Worm (Caenorhabditis elegans) whole organism, young adult: Measurements from ENCODE around the gene ugt-9.

Experiments used
- B0336.3 ChIP-seq: fragments of 200-800 bp; sonication (Bioruptor generic); IDR thresholded peaks from 2 replicates; pipeline ENCODE4 v1.3.6; 2022; ENCODE audit warnings: missing genetic modification characterization, missing compliant biosample characterization
- D2030.7 ChIP-seq: fragments of 200-800 bp; sonication (Bioruptor generic); IDR thresholded peaks from 2 replicates; pipeline ENCODE4 v1.3.6; 2022; ENCODE audit warnings: missing genetic modification reagents, missing genetic modification characterization, missing compliant biosample characterization
- F37B4.10 ChIP-seq: fragments of 200-800 bp; sonication (Bioruptor generic); IDR thresholded peaks from 2 replicates; pipeline ENCODE4 v1.3.6; 2022; ENCODE audit warnings: missing genetic modification characterization, missing compliant biosample characterization
- K11D2.4 ChIP-seq: fragments of 200-800 bp; sonication (Bioruptor generic); IDR thresholded peaks from 2 replicates; pipeline ENCODE4 v1.3.6; 2022; ENCODE audit warnings: missing genetic modification reagents, missing genetic modification characterization, missing compliant biosample characterization
- T26A5.8 ChIP-seq: sonication (generic microtip); optimal IDR thresholded peaks from 2 replicates; lab custom pipeline; 2016; ENCODE audit warnings: missing genetic modification characterization, missing compliant biosample characterization
- Y53F4B.3 ChIP-seq: fragments of 200-800 bp; sonication (Bioruptor generic); IDR thresholded peaks from 2 replicates; pipeline ENCODE4 v1.3.6; 2022; ENCODE audit warnings: missing genetic modification reagents, missing genetic modification characterization, missing compliant biosample characterization
- ZK185.1 ChIP-seq: sonication (generic microtip); optimal IDR thresholded peaks from 2 replicates; lab custom pipeline; 2016; ENCODE audit warnings: mild to moderate bottlenecking, missing genetic modification characterization, missing compliant biosample characterization; ENCODE audit not compliant: poor library complexity, severe bottlenecking
- aptf-2 ChIP-seq: fragments of 200-800 bp; sonication (Bioruptor generic); conservative IDR thresholded peaks from 2 replicates; pipeline ENCODE4 v1.3.6; 2022; ENCODE audit warnings: missing genetic modification reagents, missing genetic modification characterization, missing compliant biosample characterization
- bed-1 ChIP-seq: fragments of 200-800 bp; sonication (Bioruptor generic); IDR thresholded peaks from 2 replicates; pipeline ENCODE4 v1.3.6; 2022; ENCODE audit warnings: missing genetic modification reagents, missing genetic modification characterization, missing compliant biosample characterization
- ccch-3 ChIP-seq: fragments of 200-800 bp; sonication (Bioruptor generic); optimal IDR thresholded peaks from 2 replicates; lab custom pipeline; 2018; ENCODE audit warnings: mild to moderate bottlenecking, missing genetic modification characterization, missing compliant biosample characterization
- ceh-91 ChIP-seq: fragments of 200-800 bp; sonication (Bioruptor generic); IDR thresholded peaks from 2 replicates; pipeline ENCODE4 v1.3.6; 2022; ENCODE audit warnings: missing genetic modification reagents, missing genetic modification characterization, missing compliant biosample characterization
- dpff-1 ChIP-seq: sonication (generic microtip); optimal IDR thresholded peaks from 2 replicates; lab custom pipeline; 2017; ENCODE audit warnings: mild to moderate bottlenecking, missing genetic modification characterization, missing compliant biosample characterization
- dpl-1 ChIP-seq: fragments of 150-350 bp; optimal IDR thresholded peaks from 2 replicates; lab custom pipeline; 2014; ENCODE audit warnings: missing biosample characterization, missing genetic modification reagents, missing genetic modification characterization
- lag-1 ChIP-seq: fragments of 200-800 bp; sonication (Bioruptor generic); IDR thresholded peaks from 2 replicates; pipeline ENCODE4 v1.3.6; 2022; ENCODE audit warnings: missing genetic modification reagents, missing genetic modification characterization, missing compliant biosample characterization
- let-526 ChIP-seq: fragments of 200-800 bp; sonication (Bioruptor generic); IDR thresholded peaks from 2 replicates; pipeline ENCODE4 v1.3.6; 2022; ENCODE audit warnings: missing genetic modification reagents, missing genetic modification characterization, missing compliant biosample characterization
- lin-26 ChIP-seq: fragments of 200-800 bp; sonication (Bioruptor generic); IDR thresholded peaks from 2 replicates; pipeline ENCODE4 v1.3.6; 2022; ENCODE audit warnings: missing genetic modification reagents, missing genetic modification characterization, missing compliant biosample characterization
- lin-35 ChIP-seq, 3 experiments: fragments of 150-350 bp in 2 of 3; sonication (generic microtip) in 1 of 3; optimal IDR thresholded peaks; 2 replicates each; lab custom pipeline; 2014 to 2018; ENCODE audit warnings: missing biosample characterization in 3 of 3, missing genetic modification characterization in 3 of 3, missing genetic modification reagents in 3 of 3
- lsl-1 ChIP-seq: fragments of 200-800 bp; sonication (Bioruptor generic); optimal IDR thresholded peaks from 2 replicates; lab custom pipeline; 2018; ENCODE audit warnings: mild to moderate bottlenecking, missing genetic modification characterization, moderate library complexity, missing compliant biosample characterization
- madf-6 ChIP-seq: fragments of 200-800 bp; sonication (Bioruptor generic); IDR thresholded peaks from 2 replicates; pipeline ENCODE4 v1.3.6; 2022; ENCODE audit warnings: missing genetic modification reagents, missing genetic modification characterization, missing compliant biosample characterization
- mes-4 ChIP-seq: sonication (generic microtip); optimal IDR thresholded peaks from 2 replicates; lab custom pipeline; 2016; ENCODE audit warnings: missing genotype, missing genetic modification characterization, missing compliant biosample characterization
- nhr-27 ChIP-seq: fragments of 200-800 bp; sonication (Bioruptor generic); optimal IDR thresholded peaks from 2 replicates; lab custom pipeline; 2018; ENCODE audit warnings: mild to moderate bottlenecking, missing genetic modification characterization, moderate library complexity, missing compliant biosample characterization
- nhr-80 ChIP-seq: sonication (generic microtip); optimal IDR thresholded peaks from 2 replicates; lab custom pipeline; 2016; ENCODE audit warnings: missing genetic modification characterization, missing compliant biosample characterization
- nhr-90 ChIP-seq: sonication (generic microtip); optimal IDR thresholded peaks from 2 replicates; lab custom pipeline; 2016; ENCODE audit warnings: missing genotype, mild to moderate bottlenecking, missing genetic modification characterization, missing compliant biosample characterization
- repo-1 ChIP-seq: sonication (generic microtip); optimal IDR thresholded peaks from 2 replicates; lab custom pipeline; 2017; ENCODE audit warnings: mild to moderate bottlenecking, missing genetic modification characterization, missing compliant biosample characterization
- rpc-1 ChIP-seq, 2 experiments: fragments of 150-350 bp in 1 of 2; sonication (generic microtip) in 1 of 2; optimal IDR thresholded peaks; 2 replicates each; lab custom pipeline; 2014 to 2018; ENCODE audit warnings: missing biosample characterization in 1 of 2, missing genetic modification characterization in 1 of 2, missing genetic modification reagents in 1 of 2, missing genotype in 1 of 2
- sea-2 ChIP-seq: fragments of 200-800 bp; sonication (Bioruptor generic); IDR thresholded peaks from 2 replicates; pipeline ENCODE4 v1.3.6; 2022; ENCODE audit warnings: missing genetic modification characterization, missing compliant biosample characterization
- snpc-3.4 ChIP-seq: sonication (generic microtip); optimal IDR thresholded peaks from 2 replicates; lab custom pipeline; 2017; ENCODE audit warnings: missing genetic modification characterization, mild to moderate bottlenecking, missing compliant biosample characterization, antibody characterized with exemption, moderate library complexity, missing genotype, missing genetic modification reagents
- tlf-1 ChIP-seq: fragments of 200-800 bp; sonication (Bioruptor generic); optimal IDR thresholded peaks from 2 replicates; lab custom pipeline; 2018; ENCODE audit warnings: mild to moderate bottlenecking, missing genetic modification characterization, missing compliant biosample characterization
- zfh-2 ChIP-seq: fragments of 200-800 bp; sonication (Bioruptor generic); conservative IDR thresholded peaks from 2 replicates; pipeline ENCODE4 v1.3.6; 2022; ENCODE audit warnings: missing genetic modification reagents, missing genetic modification characterization, missing compliant biosample characterization
- zim-3 ChIP-seq: sonication (generic microtip); optimal IDR thresholded peaks from 2 replicates; lab custom pipeline; 2017; ENCODE audit warnings: mild to moderate bottlenecking, missing genetic modification characterization, moderate library complexity, missing compliant biosample characterization
- ztf-25 ChIP-seq: fragments of 200-800 bp; sonication (Bioruptor generic); IDR thresholded peaks from 2 replicates; pipeline ENCODE4 v1.3.6; 2022; ENCODE audit warnings: missing genetic modification reagents, missing genetic modification characterization, missing compliant biosample characterization

The ugt-9 gene

ce11 chrV:4868698-4869097 lies 27.1 kb upstream of the ugt-9 start:
- no peak for TF ChIP-seq K11D2.4 (GFP tag; lab: Robert Waterston, UW)
- no peak for TF ChIP-seq tlf-1 (GFP tag; lab: Kevin White, UChicago)
- no peak for TF ChIP-seq mes-4 (tag; lab: Kevin White, UChicago)
- TF ChIP-seq lin-35 (GFP tag; optimal IDR thresholded peaks at IDR 0.05; lab: Kevin White, UChicago) = no peak
- no peak for TF ChIP-seq ztf-25 (GFP tag; lab: Robert Waterston, UW)
- no peak for TF ChIP-seq snpc-3.4 (tag; lab: Kevin White, UChicago)
- TF ChIP-seq T26A5.8 (tag; lab: Kevin White, UChicago) = no peak

ce11 chrV:4870627-4871026 lies 25.2 kb upstream of the ugt-9 start:
- TF ChIP-seq rpc-1 (optimal IDR thresholded peaks at IDR 0.05; lab: Kevin White, UChicago) = no peak
- TF ChIP-seq rpc-1 (tag; optimal IDR thresholded peaks at IDR 0.05; lab: Kevin White, UChicago) = no peak
- TF ChIP-seq tlf-1 (GFP tag; lab: Kevin White, UChicago) = no peak
- TF ChIP-seq dpff-1 (tag; lab: Kevin White, UChicago) = no peak
- TF ChIP-seq sea-2 = no peak
- TF ChIP-seq lag-1 = no peak
- TF ChIP-seq ZK185.1 = no peak
- TF ChIP-seq F37B4.10 = no peak
- TF ChIP-seq dpl-1 (GFP tag; lab: Kevin White, UChicago) = no peak
- no peak for TF ChIP-seq lsl-1 (GFP tag; lab: Kevin White, UChicago)
- TF ChIP-seq aptf-2 (GFP tag; lab: Robert Waterston, UW) = no peak
- TF ChIP-seq ceh-91 (GFP tag; lab: Robert Waterston, UW) = no peak
- no peak for TF ChIP-seq Y53F4B.3 (GFP tag; lab: Robert Waterston, UW)

- no peak for TF ChIP-seq nhr-27 (tag; lab: Kevin White, UChicago)
- TF ChIP-seq lin-26 (GFP tag; lab: Robert Waterston, UW) = no peak
- no peak for TF ChIP-seq D2030.7 (GFP tag; lab: Robert Waterston, UW)
- TF ChIP-seq zim-3 (tag; lab: Kevin White, UChicago) = no peak
- no peak for TF ChIP-seq repo-1 (tag; lab: Kevin White, UChicago)
Measured at ce11 chrV:4871992-4872391, 23.9 kb upstream of the ugt-9 start, which contains the start of gene srd-33. Gene srd-33, plus strand, starts transcription at chrV:4872292.

ce11 chrV:4877587-4877986 lies 18.3 kb upstream of the ugt-9 start, which contains the start of gene T19H12.6:
Gene T19H12.6, minus strand, starts transcription at chrV:4877687.
- no peak for TF ChIP-seq lag-1
- no peak for TF ChIP-seq dpff-1 (tag; lab: Kevin White, UChicago)
- no peak for TF ChIP-seq zfh-2 (GFP tag; lab: Robert Waterston, UW)
- TF ChIP-seq bed-1 (GFP tag; lab: Robert Waterston, UW) = no peak
- TF ChIP-seq ccch-3 = no peak
- no peak for TF ChIP-seq let-526
- no peak for TF ChIP-seq nhr-90 (tag; lab: Kevin White, UChicago)
- no peak for TF ChIP-seq madf-6 (GFP tag; lab: Robert Waterston, UW)
- no peak for TF ChIP-seq mes-4 (tag; lab: Kevin White, UChicago)
- no peak for TF ChIP-seq nhr-80

ce11 chrV:4879251-4879650 lies 16.6 kb upstream of the ugt-9 start, which contains the start of gene T19H12.15:
Gene T19H12.15, minus strand, starts transcription at chrV:4879351.
- no peak for TF ChIP-seq B0336.3 (GFP tag; lab: Robert Waterston, UW)
